Fruit fly (Drosophila melanogaster) whole organism, wandering third instar larva: ENCODE measurements around the gene mTerf5.

Source experiments
- CG32264 ChIP-seq: fragments of 200-800 bp; sonication (Bioruptor generic); optimal IDR thresholded peaks from 2 replicates; lab custom pipeline; 2016; ENCODE audit warnings: missing biosample characterization, missing genetic modification characterization
- Jra ChIP-seq: sonication (Bioruptor generic); optimal IDR thresholded peaks from 2 replicates; lab custom pipeline; 2016; ENCODE audit warnings: missing biosample characterization, missing genetic modification characterization
- OdsH ChIP-seq: fragments of 200-800 bp; sonication (Bioruptor generic); optimal IDR thresholded peaks from 2 replicates; lab custom pipeline; 2016; ENCODE audit warnings: missing biosample characterization, mild to moderate bottlenecking, missing genetic modification characterization
- Rel ChIP-seq, 2 experiments: fragments of 200-800 bp; sonication (Bioruptor generic) in 1 of 2; optimal IDR thresholded peaks; 2 replicates in 1 of 2; 3 replicates in 1 of 2; lab custom pipeline; 2016 to 2019; ENCODE audit warnings: mild to moderate bottlenecking in 2 of 2, missing biosample characterization in 2 of 2, missing genetic modification characterization in 2 of 2, moderate library complexity in 1 of 2
- dsf ChIP-seq: sonication (Bioruptor generic); optimal IDR thresholded peaks from 2 replicates; lab custom pipeline; 2016; ENCODE audit warnings: missing biosample characterization, missing genetic modification characterization, borderline replicate concordance
- woc ChIP-seq: sonication (Bioruptor generic); optimal IDR thresholded peaks from 2 replicates; lab custom pipeline; 2016; ENCODE audit warnings: missing biosample characterization, mild to moderate bottlenecking, missing genetic modification characterization

- TF ChIP-seq Jra (GFP tag; lab: Kevin White, UChicago): no peak
- TF ChIP-seq Rel (GFP tag; optimal IDR thresholded peaks at IDR 0.05; lab: Kevin White, UChicago): no peak
- peak; percentile 10 for TF ChIP-seq Rel (tag; optimal IDR thresholded peaks at IDR 0.05; lab: Kevin White, UChicago)
- TF ChIP-seq CG32264 (GFP tag; lab: Kevin White, UChicago): no peak
- TF ChIP-seq dsf (GFP tag; lab: Kevin White, UChicago): no peak
- no peak for TF ChIP-seq woc
- TF ChIP-seq OdsH (GFP tag; lab: Kevin White, UChicago): no peak
Measured at dm6 chr3R:18249268-18249667, 25.8 kb upstream of the mTerf5 start.
